Worm (Caenorhabditis elegans): Measurements from ENCODE around the gene gst-2.

ce11 chrIV:10164086-10164485 is 22.2 kb upstream of the gst-2 start:
- TF ChIP-seq ets-5 (GFP tag; IDR thresholded peaks at IDR 0.05): no peak
- no peak for TF ChIP-seq mep-1 (tag; optimal IDR thresholded peaks at IDR 0.05)
- no peak for TF ChIP-seq nhr-71 (tag; optimal IDR thresholded peaks at IDR 0.05)
- TF ChIP-seq tbx-2 (tag; optimal IDR thresholded peaks at IDR 0.05): no peak
- TF ChIP-seq egl-13 (tag; optimal IDR thresholded peaks at IDR 0.05): no peak
- TF ChIP-seq efl-1 (optimal IDR thresholded peaks at IDR 0.05): no peak
- TF ChIP-seq efl-1 (GFP tag; optimal IDR thresholded peaks at IDR 0.05 in 1 of 2): no peak
